Worm (Caenorhabditis elegans) whole organism, young adult: Measurements from ENCODE around the gene M02F4.2.

Experiments
- B0019.2 ChIP-seq: fragments of 200-800 bp; sonication (Bioruptor generic); conservative IDR thresholded peaks from 2 replicates; pipeline ENCODE4 v1.3.6; 2022; ENCODE audit warnings: missing genetic modification reagents, missing genetic modification characterization, missing compliant biosample characterization
- Y53F4B.3 ChIP-seq: fragments of 200-800 bp; sonication (Bioruptor generic); IDR thresholded peaks from 2 replicates; pipeline ENCODE4 v1.3.6; 2022; ENCODE audit warnings: missing genetic modification reagents, missing genetic modification characterization, missing compliant biosample characterization
- ama-1 ChIP-seq, 3 experiments: fragments of 150-350 bp in 1 of 3; sonication (generic microtip) in 2 of 3; optimal IDR thresholded peaks; 2 replicates each; lab custom pipeline; 2014 to 2018; ENCODE audit warnings: missing biosample characterization in 2 of 3, missing genetic modification characterization in 2 of 3, missing genetic modification reagents in 2 of 3
- athp-1 ChIP-seq: sonication (generic microtip); optimal IDR thresholded peaks from 2 replicates; lab custom pipeline; 2017; ENCODE audit warnings: mild to moderate bottlenecking, missing genetic modification characterization, missing compliant biosample characterization
- attf-6 ChIP-seq: fragments of 200-800 bp; sonication (Bioruptor generic); IDR thresholded peaks from 2 replicates; pipeline ENCODE4 v1.3.6; 2022; ENCODE audit warnings: missing genetic modification reagents, missing genetic modification characterization, missing compliant biosample characterization
- dpl-1 ChIP-seq: fragments of 150-350 bp; optimal IDR thresholded peaks from 2 replicates; lab custom pipeline; 2014; ENCODE audit warnings: missing biosample characterization, missing genetic modification reagents, missing genetic modification characterization
- egl-44 ChIP-seq: fragments of 200-800 bp; sonication (Bioruptor generic); IDR thresholded peaks from 2 replicates; pipeline ENCODE4 v1.3.6; 2022; ENCODE audit warnings: missing genetic modification reagents, missing genetic modification characterization, missing compliant biosample characterization
- him-1 ChIP-seq: sonication (generic microtip); optimal IDR thresholded peaks from 2 replicates; lab custom pipeline; 2016; ENCODE audit warnings: missing genotype, missing genetic modification reagents, missing genetic modification characterization, missing compliant biosample characterization
- nfya-2 ChIP-seq: fragments of 200-800 bp; sonication (Bioruptor generic); IDR thresholded peaks from 2 replicates; pipeline ENCODE4 v1.3.6; 2022; ENCODE audit warnings: missing genetic modification reagents, missing genetic modification characterization, missing compliant biosample characterization
- rec-8 ChIP-seq, 2 experiments: sonication (generic microtip); optimal IDR thresholded peaks; 2 replicates each; lab custom pipeline; 2016; ENCODE audit warnings: mild to moderate bottlenecking in 2 of 2, missing genetic modification characterization in 2 of 2, missing genetic modification reagents in 2 of 2, missing genotype in 2 of 2, missing biosample characterization in 1 of 2, missing compliant biosample characterization in 1 of 2, moderate library complexity in 1 of 2
- sdz-38 ChIP-seq: sonication (generic microtip); optimal IDR thresholded peaks from 2 replicates; lab custom pipeline; 2016; ENCODE audit warnings: missing genotype, missing genetic modification characterization, missing compliant biosample characterization
- unc-62 ChIP-seq: fragments of 150-350 bp; optimal IDR thresholded peaks from 2 replicates; lab custom pipeline; 2014; ENCODE audit warnings: missing biosample characterization, missing genetic modification reagents, missing genetic modification characterization

ce11 chrX:3022330-3023088, 11.6 kb downstream of the M02F4.2 start:
- TF ChIP-seq B0019.2 (GFP tag; lab: Robert Waterston, UW): no peak
- no peak for TF ChIP-seq dpl-1
- TF ChIP-seq him-1 (tag; lab: Kevin White, UChicago): no peak
- TF ChIP-seq Y53F4B.3 (GFP tag; lab: Robert Waterston, UW): no peak
- no peak for TF ChIP-seq unc-62 (GFP tag; lab: Kevin White, UChicago)
- no peak for TF ChIP-seq sdz-38
- no peak for TF ChIP-seq ama-1 (optimal IDR thresholded peaks at IDR 0.05; lab: Kevin White, UChicago)
- no peak for TF ChIP-seq ama-1 (GFP tag; optimal IDR thresholded peaks at IDR 0.05; lab: Kevin White, UChicago)
- TF ChIP-seq attf-6 (GFP tag; lab: Robert Waterston, UW): no peak
- no peak for TF ChIP-seq rec-8 (tag; optimal IDR thresholded peaks at IDR 0.05; lab: Kevin White, UChicago)
- no peak for TF ChIP-seq egl-44
- TF ChIP-seq athp-1: no peak
- TF ChIP-seq nfya-2 (GFP tag; lab: Robert Waterston, UW): no peak
